1 fruit fly cellular context compared by ENCODE assay signal in genomic region chr2L:4997401-4998259, dm6.
TF ChIP-seq lines count a peak whose summit lies in the region.

No protein-coding gene starts in this region.

TF ChIP-seq in whole organism, embryonic, 481 proteins besides CTCF, POLR2A, EP300 and RAD21 (continued from another document):
- TF ChIP-seq CG16779 (GFP tag; IDR thresholded peaks at IDR 0.05; lab: Robert Waterston, UW) (peak; percentile 98), her (GFP tag; optimal IDR thresholded peaks at IDR 0.05; lab: Kevin White, UChicago) (peak; percentile 97), Dfd (GFP tag; optimal IDR thresholded peaks at IDR 0.05; lab: Kevin White, UChicago) (peak; percentile 58 to 81), CG9797 (GFP tag; optimal IDR thresholded peaks at IDR 0.05; lab: Kevin White, UChicago) (peak; percentile 67), dmrt11E (tag; optimal IDR thresholded peaks at IDR 0.05; lab: Kevin White, UChicago) (peak; percentile 99), caup (GFP tag; optimal IDR thresholded peaks at IDR 0.05; lab: Kevin White, UChicago; ENCODE audit: severe bottlenecking) (peak; percentile 98), CG18619 (GFP tag; optimal IDR thresholded peaks at IDR 0.05; lab: Kevin White, UChicago) (peak; percentile 98), CG4360 (GFP tag; IDR thresholded peaks at IDR 0.05; lab: Robert Waterston, UW) (peak; percentile 92), vvl (GFP tag; IDR thresholded peaks at IDR 0.05; lab: Robert Waterston, UW) (peak; percentile 100), corto (GFP tag; optimal IDR thresholded peaks at IDR 0.05; lab: Kevin White, UChicago) (peak; percentile 95), jigr1 (GFP tag; IDR thresholded peaks at IDR 0.05; lab: Robert Waterston, UW) (peak; percentile 99), BtbVII (GFP tag; optimal IDR thresholded peaks at IDR 0.05; lab: Kevin White, UChicago) (peak; percentile 98), MESR4 (GFP tag; optimal IDR thresholded peaks at IDR 0.05; lab: Kevin White, UChicago) (peak; percentile 85), CG32772 (GFP tag; IDR thresholded peaks at IDR 0.05; lab: Robert Waterston, UW) (peak; percentile 99), CG42726 (GFP tag; IDR thresholded peaks at IDR 0.05; lab: Robert Waterston, UW; ENCODE audit: partially characterized antibody) (peak; percentile 68; the same call in 1 of the 2 replicates), vnd (GFP tag; IDR thresholded peaks at IDR 0.05; lab: Robert Waterston, UW; ENCODE audit: partially characterized antibody) (peak; percentile 73), lov (optimal IDR thresholded peaks at IDR 0.05; lab: Kevin White, UChicago) (no peak), lov (GFP tag; IDR thresholded peaks at IDR 0.05; lab: Robert Waterston, UW) (peak; percentile 98), gem (tag; optimal IDR thresholded peaks at IDR 0.05; lab: Kevin White, UChicago) (peak; percentile 100), ash1 (GFP tag; optimal IDR thresholded peaks at IDR 0.05; lab: Kevin White, UChicago) (peak; percentile 93), Camta (GFP tag; optimal IDR thresholded peaks at IDR 0.05; lab: Kevin White, UChicago) (peak; percentile 99), CG12219 (GFP tag; optimal IDR thresholded peaks at IDR 0.05; lab: Kevin White, UChicago) (peak; percentile 99), cas (GFP tag; IDR thresholded peaks at IDR 0.05; lab: Robert Waterston, UW) (peak; percentile 98), chinmo (GFP tag; IDR thresholded peaks at IDR 0.05; lab: Robert Waterston, UW; ENCODE audit: partially characterized antibody) (no peak), z (GFP tag; IDR thresholded peaks at IDR 0.05; lab: Robert Waterston, UW) (peak; percentile 84), CG6654 (GFP tag; optimal IDR thresholded peaks at IDR 0.05; lab: Kevin White, UChicago) (peak; percentile 97), trh (GFP tag; optimal IDR thresholded peaks at IDR 0.05; lab: Kevin White, UChicago) (peak; percentile 98), CG17912 (GFP tag; optimal IDR thresholded peaks at IDR 0.05; lab: Kevin White, UChicago) (peak; percentile 96), CG7963 (GFP tag; IDR thresholded peaks at IDR 0.05; lab: Robert Waterston, UW; ENCODE audit: partially characterized antibody) (peak; percentile 70), CG11695 (GFP tag; IDR thresholded peaks at IDR 0.05; lab: Robert Waterston, UW) (peak; percentile 98), Optix (GFP tag; IDR thresholded peaks at IDR 0.05; lab: Robert Waterston, UW) (peak; percentile 99), mam (GFP tag; optimal IDR thresholded peaks at IDR 0.05; lab: Kevin White, UChicago) (peak; percentile 99), sna (GFP tag; IDR thresholded peaks at IDR 0.05; lab: Robert Waterston, UW; ENCODE audit: partially characterized antibody) (peak; percentile 52; the same call in 1 of the 2 replicates), Hr51 (GFP tag; optimal IDR thresholded peaks at IDR 0.05; lab: Kevin White, UChicago) (peak; percentile 98 to 99), Antp (GFP tag; optimal IDR thresholded peaks at IDR 0.05; lab: Kevin White, UChicago) (peak; percentile 99), CG34422 (GFP tag; IDR thresholded peaks at IDR 0.05; lab: Robert Waterston, UW) (peak; percentile 100), fd64A (GFP tag; optimal IDR thresholded peaks at IDR 0.05; lab: Kevin White, UChicago) (peak; percentile 98), al (GFP tag; IDR thresholded peaks at IDR 0.05; lab: Robert Waterston, UW) (peak; percentile 99), peb (GFP tag; IDR thresholded peaks at IDR 0.05; lab: Robert Waterston, UW) (peak; percentile 99), CG2875 (GFP tag; optimal IDR thresholded peaks at IDR 0.05; lab: Kevin White, UChicago) (peak; percentile 99), C15 (GFP tag; IDR thresholded peaks at IDR 0.05; lab: Robert Waterston, UW) (peak; percentile 97), Pdp1 (GFP tag; optimal IDR thresholded peaks at IDR 0.05; lab: Kevin White, UChicago) (peak; percentile 98 to 99), HLH4C (GFP tag; IDR thresholded peaks at IDR 0.05; lab: Robert Waterston, UW; ENCODE audit: partially characterized antibody) (peak; percentile 66), CG3407 (GFP tag; optimal IDR thresholded peaks at IDR 0.05; lab: Kevin White, UChicago) (peak; percentile 98), onecut (GFP tag; IDR thresholded peaks at IDR 0.05; lab: Robert Waterston, UW) (peak; percentile 97), trem (tag; optimal IDR thresholded peaks at IDR 0.05; lab: Kevin White, UChicago) (peak; percentile 97), CG6813 (GFP tag; optimal IDR thresholded peaks at IDR 0.05; lab: Kevin White, UChicago) (peak; percentile 99), kah (GFP tag; optimal IDR thresholded peaks at IDR 0.05; lab: Kevin White, UChicago) (peak; percentile 97), nerfin-1 (tag; optimal IDR thresholded peaks at IDR 0.05; lab: Kevin White, UChicago) (peak; percentile 97), CkIIα-i1 (GFP tag; IDR thresholded peaks at IDR 0.05; lab: Robert Waterston, UW) (peak; percentile 96), CG4617 (GFP tag; optimal IDR thresholded peaks at IDR 0.05; lab: Kevin White, UChicago; ENCODE audit: borderline replicate concordance) (peak; percentile 99), CoRest (tag; optimal IDR thresholded peaks at IDR 0.05; lab: Kevin White, UChicago) (peak; percentile 99), CG15011 (GFP tag; optimal IDR thresholded peaks at IDR 0.05; lab: Kevin White, UChicago) (peak; percentile 98), Trl (optimal IDR thresholded peaks at IDR 0.05; lab: Kevin White, UChicago) (peak; percentile 91 to 94), Trl (GFP tag; optimal IDR thresholded peaks at IDR 0.05; lab: Kevin White, UChicago) (peak; percentile 99), CG10959 (GFP tag; IDR thresholded peaks at IDR 0.05; lab: Robert Waterston, UW) (peak; percentile 99), CG10543 (GFP tag; optimal IDR thresholded peaks at IDR 0.05; lab: Kevin White, UChicago) (peak; percentile 98), ci (GFP tag; IDR thresholded peaks at IDR 0.05; lab: Robert Waterston, UW) (peak; percentile 100), CG1603 (tag; optimal IDR thresholded peaks at IDR 0.05; lab: Kevin White, UChicago) (peak; percentile 99), CG14710 (tag; optimal IDR thresholded peaks at IDR 0.05; lab: Kevin White, UChicago) (peak; percentile 98), CG2120 (GFP tag; optimal IDR thresholded peaks at IDR 0.05; lab: Kevin White, UChicago) (peak; percentile 99), Hmx (GFP tag; optimal IDR thresholded peaks at IDR 0.05; lab: Kevin White, UChicago) (peak; percentile 96), scrt (GFP tag; optimal IDR thresholded peaks at IDR 0.05; lab: Kevin White, UChicago) (peak; percentile 95), CG6791 (GFP tag; IDR thresholded peaks at IDR 0.05; lab: Robert Waterston, UW; ENCODE audit: partially characterized antibody) (peak; percentile 60; the same call in 1 of the 3 replicates), CG17802 (tag; optimal IDR thresholded peaks at IDR 0.05; lab: Kevin White, UChicago) (peak; percentile 94), ken (GFP tag; IDR thresholded peaks at IDR 0.05; lab: Robert Waterston, UW) (peak; percentile 99), az2 (GFP tag; optimal IDR thresholded peaks at IDR 0.05; lab: Kevin White, UChicago) (peak; percentile 99), CG5245 (GFP tag; optimal IDR thresholded peaks at IDR 0.05; lab: Kevin White, UChicago) (peak; percentile 99), gce (GFP tag; IDR thresholded peaks at IDR 0.05; lab: Robert Waterston, UW) (peak; percentile 99), CG4730 (GFP tag; IDR thresholded peaks at IDR 0.05; lab: Robert Waterston, UW) (peak; percentile 99), MTF-1 (GFP tag; optimal IDR thresholded peaks at IDR 0.05; lab: Kevin White, UChicago; ENCODE audit: borderline replicate concordance) (peak; percentile 98), CG16815 (GFP tag; optimal IDR thresholded peaks at IDR 0.05; lab: Kevin White, UChicago) (peak; percentile 99), fd96Cb (tag; optimal IDR thresholded peaks at IDR 0.05; lab: Kevin White, UChicago) (peak; percentile 99), Spps (tag; optimal IDR thresholded peaks at IDR 0.05; lab: Kevin White, UChicago) (peak; percentile 98), chn (GFP tag; optimal IDR thresholded peaks at IDR 0.05; lab: Kevin White, UChicago) (peak; percentile 99), so (GFP tag; IDR thresholded peaks at IDR 0.05; lab: Robert Waterston, UW) (peak; percentile 99), hth (optimal IDR thresholded peaks at IDR 0.05; lab: Kevin White, UChicago) (no peak), ab (GFP tag; optimal IDR thresholded peaks at IDR 0.05; lab: Kevin White, UChicago) (peak; percentile 97), CG3281 (GFP tag; optimal IDR thresholded peaks at IDR 0.05; lab: Kevin White, UChicago) (peak; percentile 99), org-1 (GFP tag; optimal IDR thresholded peaks at IDR 0.05; lab: Kevin White, UChicago) (peak; percentile 98), CG9932 (GFP tag; IDR thresholded peaks at IDR 0.05; lab: Robert Waterston, UW) (peak; percentile 100), CG3726 (GFP tag; IDR thresholded peaks at IDR 0.05; lab: Robert Waterston, UW) (peak; percentile 99), ttk (GFP tag; IDR thresholded peaks at IDR 0.05; lab: Robert Waterston, UW) (peak; percentile 99), CG11504 (tag; optimal IDR thresholded peaks at IDR 0.05; lab: Kevin White, UChicago) (peak; percentile 98), toy (GFP tag; IDR thresholded peaks at IDR 0.05; lab: Robert Waterston, UW) (peak; percentile 95), zfh1 (GFP tag; IDR thresholded peaks at IDR 0.05; lab: Robert Waterston, UW) (peak; percentile 100), CG6854 (GFP tag; optimal IDR thresholded peaks at IDR 0.05; lab: Kevin White, UChicago) (peak; percentile 96), Elba2 (GFP tag; optimal IDR thresholded peaks at IDR 0.05; lab: Kevin White, UChicago) (peak; percentile 78), CG33213 (GFP tag; optimal IDR thresholded peaks at IDR 0.05; lab: Kevin White, UChicago) (peak; percentile 99), jumu (GFP tag; optimal IDR thresholded peaks at IDR 0.05; lab: Kevin White, UChicago) (peak; percentile 99), CG34224 (GFP tag; IDR thresholded peaks at IDR 0.05; lab: Robert Waterston, UW; ENCODE audit: partially characterized antibody) (no peak), CG15479 (GFP tag; optimal IDR thresholded peaks at IDR 0.05; lab: Kevin White, UChicago) (no peak), CG1647 (GFP tag; optimal IDR thresholded peaks at IDR 0.05; lab: Kevin White, UChicago) (peak; percentile 99), Xrp1 (GFP tag; IDR thresholded peaks at IDR 0.05; lab: Robert Waterston, UW) (peak; percentile 99), CG15073 (GFP tag; optimal IDR thresholded peaks at IDR 0.05; lab: Kevin White, UChicago) (peak; percentile 91), lmd (GFP tag; IDR thresholded peaks at IDR 0.05; lab: Robert Waterston, UW) (peak; percentile 99), CG1024 (GFP tag; IDR thresholded peaks at IDR 0.05; lab: Robert Waterston, UW) (peak; percentile 97), dati (GFP tag; IDR thresholded peaks at IDR 0.05; lab: Robert Waterston, UW) (peak; percentile 99), D19A (tag; optimal IDR thresholded peaks at IDR 0.05; lab: Kevin White, UChicago) (peak; percentile 97), CG7987 (GFP tag; optimal IDR thresholded peaks at IDR 0.05; lab: Kevin White, UChicago) (peak; percentile 97), ERR (GFP tag; optimal IDR thresholded peaks at IDR 0.05; lab: Kevin White, UChicago) (peak; percentile 98), wek (GFP tag; optimal IDR thresholded peaks at IDR 0.05; lab: Kevin White, UChicago) (peak; percentile 96), Deaf1 (tag; optimal IDR thresholded peaks at IDR 0.05; lab: Kevin White, UChicago) (peak; percentile 98), Xbp1 (GFP tag; optimal IDR thresholded peaks at IDR 0.05; lab: Kevin White, UChicago) (peak; percentile 99), hkb (optimal IDR thresholded peaks at IDR 0.05; lab: Kevin White, UChicago) (peak; percentile 95), hkb (GFP tag; IDR thresholded peaks at IDR 0.05; lab: Robert Waterston, UW) (peak; percentile 99), Ada2b (GFP tag; IDR thresholded peaks at IDR 0.05; lab: Robert Waterston, UW) (peak; percentile 99), ato (GFP tag; IDR thresholded peaks at IDR 0.05; lab: Robert Waterston, UW; ENCODE audit: partially characterized antibody) (peak; percentile 44; the same call in 1 of the 2 replicates), Atf6 (GFP tag; IDR thresholded peaks at IDR 0.05; lab: Robert Waterston, UW) (peak; percentile 99), tap (tag; optimal IDR thresholded peaks at IDR 0.05; lab: Kevin White, UChicago) (peak; percentile 98), danr (GFP tag; IDR thresholded peaks at IDR 0.05; lab: Robert Waterston, UW) (peak; percentile 99), CG8478 (optimal IDR thresholded peaks at IDR 0.05; lab: Kevin White, UChicago) (peak; percentile 94), CG10147 (GFP tag; optimal IDR thresholded peaks at IDR 0.05; lab: Kevin White, UChicago) (peak; percentile 97), Lim3 (GFP tag; IDR thresholded peaks at IDR 0.05; lab: Robert Waterston, UW) (peak; percentile 99; the same call in 1 of the 2 replicates), fd3F (GFP tag; optimal IDR thresholded peaks at IDR 0.05; lab: Kevin White, UChicago) (peak; percentile 97)
TF ChIP-seq in whole organism, embryonic: peak in this region for 458.
